Fruit fly (Drosophila melanogaster) whole organism, prepupa: ENCODE measurements around the gene Spc25.

ENCODE experiments used
- CG6854 ChIP-seq: fragments of 200-800 bp; sonication (Bioruptor generic); optimal IDR thresholded peaks from 2 replicates; lab custom pipeline; 2017; ENCODE audit warnings: missing biosample characterization, mild to moderate bottlenecking, missing genetic modification characterization
- Smox ChIP-seq: fragments of 200-800 bp; sonication (Bioruptor generic); optimal IDR thresholded peaks from 3 replicates; lab custom pipeline; 2016; ENCODE audit warnings: missing biosample characterization, missing genetic modification characterization
- salr ChIP-seq, 2 experiments: fragments of 200-800 bp; sonication (Bioruptor generic); optimal IDR thresholded peaks; 3 replicates each; lab custom pipeline; 2016 to 2018; ENCODE audit warnings: missing biosample characterization in 2 of 2, missing genetic modification characterization in 2 of 2, mild to moderate bottlenecking in 1 of 2

- no peak for TF ChIP-seq CG6854
- no peak for TF ChIP-seq salr (GFP tag; optimal IDR thresholded peaks at IDR 0.05; lab: Kevin White, UChicago)
- TF ChIP-seq Smox (GFP tag; lab: Kevin White, UChicago): no peak
These were observed 1.1 kb downstream of the Spc25 start for dm6 chr3R:12962612-12963011.
